Fruit fly (Drosophila melanogaster) whole organism, embryonic: Measurements from ENCODE around the gene CG15347.

ENCODE experiments used
- Aef1 ChIP-seq: fragments of 200-800 bp; sonication (Bioruptor generic); IDR thresholded peaks from 3 replicates; pipeline ENCODE4 v1.3.6; 2022; ENCODE audit warnings: missing biosample characterization, missing genetic modification characterization
- Atf-2 ChIP-seq: fragments of 200-800 bp; sonication (Bioruptor generic); optimal IDR thresholded peaks from 2 replicates; lab custom pipeline; 2016; ENCODE audit warnings: missing biosample characterization, missing genetic modification characterization
- CG10147 ChIP-seq: fragments of 200-800 bp; sonication (Bioruptor generic); optimal IDR thresholded peaks from 2 replicates; lab custom pipeline; 2019; ENCODE audit warnings: missing biosample characterization, mild to moderate bottlenecking, missing genetic modification characterization, moderate library complexity
- CG1024 ChIP-seq: fragments of 200-800 bp; sonication (Bioruptor generic); IDR thresholded peaks from 2 replicates; pipeline ENCODE4 v1.3.6; 2022; ENCODE audit warnings: missing biosample characterization, missing genetic modification characterization
- CG10366 ChIP-seq: fragments of 200-800 bp; sonication (Bioruptor generic); IDR thresholded peaks from 2 replicates; pipeline ENCODE4 v1.3.6; 2022; ENCODE audit warnings: missing biosample characterization, missing genetic modification characterization
- CG11398 ChIP-seq: fragments of 200-800 bp; sonication (Bioruptor generic); optimal IDR thresholded peaks from 2 replicates; lab custom pipeline; 2016; ENCODE audit warnings: missing biosample characterization, missing genetic modification characterization
- CG12744 ChIP-seq: fragments of 200-800 bp; sonication (Bioruptor generic); optimal IDR thresholded peaks from 2 replicates; lab custom pipeline; 2016; ENCODE audit warnings: missing biosample characterization, missing genetic modification characterization
- CG13123 ChIP-seq: fragments of 200-800 bp; sonication (Bioruptor generic); optimal IDR thresholded peaks from 2 replicates; lab custom pipeline; 2016; ENCODE audit warnings: missing biosample characterization, missing genetic modification characterization
- CG13287 ChIP-seq: fragments of 200-800 bp; sonication (Bioruptor generic); IDR thresholded peaks from 2 replicates; pipeline ENCODE4 v1.3.6; 2022; ENCODE audit warnings: missing biosample characterization, missing genetic modification characterization; ENCODE audit not compliant: partially characterized antibody
- CG13296 ChIP-seq: fragments of 200-800 bp; sonication (Bioruptor generic); optimal IDR thresholded peaks from 3 replicates; lab custom pipeline; 2018; ENCODE audit warnings: missing biosample characterization, mild to moderate bottlenecking, missing genetic modification characterization
- CG17912 ChIP-seq: fragments of 200-800 bp; sonication (Bioruptor generic); optimal IDR thresholded peaks from 2 replicates; lab custom pipeline; 2018; ENCODE audit warnings: missing biosample characterization, mild to moderate bottlenecking, missing genetic modification characterization
- CG33213 ChIP-seq: fragments of 200-800 bp; sonication (Bioruptor generic); optimal IDR thresholded peaks from 3 replicates; lab custom pipeline; 2016; ENCODE audit warnings: missing biosample characterization, missing genetic modification characterization
- CG4282 ChIP-seq: fragments of 200-800 bp; sonication (Bioruptor generic); optimal IDR thresholded peaks from 2 replicates; lab custom pipeline; 2016; ENCODE audit warnings: missing biosample characterization, missing genetic modification characterization
- CG6175 ChIP-seq: fragments of 200-800 bp; sonication (Bioruptor generic); IDR thresholded peaks from 3 replicates; pipeline ENCODE4 v1.3.6; 2022; ENCODE audit warnings: missing biosample characterization, missing genetic modification characterization
- CG6654 ChIP-seq: fragments of 200-800 bp; sonication (Bioruptor generic); optimal IDR thresholded peaks from 2 replicates; lab custom pipeline; 2017; ENCODE audit warnings: missing biosample characterization, mild to moderate bottlenecking, missing genetic modification characterization
- CG6791 ChIP-seq: fragments of 200-800 bp; sonication (Bioruptor generic); IDR thresholded peaks from 3 replicates; pipeline ENCODE4 v1.3.6; 2022; ENCODE audit warnings: missing biosample characterization, missing genetic modification characterization; ENCODE audit not compliant: partially characterized antibody
- CG6813 ChIP-seq: fragments of 200-800 bp; sonication (Bioruptor generic); optimal IDR thresholded peaks from 2 replicates; lab custom pipeline; 2017; ENCODE audit warnings: missing biosample characterization, missing genetic modification characterization, mild to moderate bottlenecking, moderate library complexity, missing genetic modification reagents
- CG7271 ChIP-seq: fragments of 200-800 bp; sonication (Bioruptor generic); optimal IDR thresholded peaks from 2 replicates; lab custom pipeline; 2018; ENCODE audit warnings: missing biosample characterization, mild to moderate bottlenecking, missing genetic modification characterization, moderate library complexity
- CG7928 ChIP-seq: fragments of 200-800 bp; sonication (Bioruptor generic); optimal IDR thresholded peaks from 2 replicates; lab custom pipeline; 2017; ENCODE audit warnings: missing biosample characterization, mild to moderate bottlenecking, missing genetic modification characterization
- CG9797 ChIP-seq: fragments of 200-800 bp; sonication (Bioruptor generic); optimal IDR thresholded peaks from 3 replicates; lab custom pipeline; 2018; ENCODE audit warnings: missing biosample characterization, mild to moderate bottlenecking, missing genetic modification characterization
- CG9817 ChIP-seq: fragments of 200-800 bp; sonication (Bioruptor generic); optimal IDR thresholded peaks from 2 replicates; lab custom pipeline; 2018; ENCODE audit warnings: missing biosample characterization, mild to moderate bottlenecking, missing genetic modification characterization, moderate library complexity
- Eip74EF ChIP-seq, 2 experiments: fragments of 200-800 bp in 1 of 2; fragments of >200 bp in 1 of 2; sonication (Bioruptor generic) in 1 of 2; optimal IDR thresholded peaks; 2 replicates each; lab custom pipeline; 2017 to 2019; ENCODE audit warnings: missing biosample characterization in 2 of 2, missing genetic modification characterization in 2 of 2, mild to moderate bottlenecking in 1 of 2, moderate library complexity in 1 of 2
- Ets65A ChIP-seq: fragments of 200-800 bp; sonication (Bioruptor generic); peaks from one replicate; lab custom pipeline; 2016; ENCODE audit warnings: missing biosample characterization, missing genetic modification characterization
- HLHmδ ChIP-seq: fragments of 200-800 bp; sonication (Bioruptor generic); optimal IDR thresholded peaks from 2 replicates; lab custom pipeline; 2018; ENCODE audit warnings: missing biosample characterization, mild to moderate bottlenecking, missing genetic modification characterization, moderate library complexity
- HmgZ ChIP-seq: fragments of 200-800 bp; sonication (Bioruptor generic); optimal IDR thresholded peaks from 2 replicates; lab custom pipeline; 2018; ENCODE audit warnings: missing biosample characterization, mild to moderate bottlenecking, missing genetic modification characterization
- Lim3 ChIP-seq: fragments of 200-800 bp; sonication (Bioruptor generic); IDR thresholded peaks from 2 replicates; pipeline ENCODE4 v1.3.6; 2022; ENCODE audit warnings: missing biosample characterization, missing genetic modification characterization
- MESR4 ChIP-seq: fragments of 200-800 bp; sonication (Bioruptor generic); optimal IDR thresholded peaks from 2 replicates; lab custom pipeline; 2018; ENCODE audit warnings: missing biosample characterization, mild to moderate bottlenecking, missing genetic modification characterization, moderate library complexity
- Mrtf ChIP-seq: fragments of 200-800 bp; sonication (Bioruptor generic); IDR thresholded peaks from 3 replicates; pipeline ENCODE4 v1.3.6; 2022; ENCODE audit warnings: missing biosample characterization, missing genetic modification characterization
- Ptx1 ChIP-seq: fragments of 200-800 bp; sonication (Bioruptor generic); IDR thresholded peaks from 2 replicates; pipeline ENCODE4 v1.3.6; 2022; ENCODE audit warnings: missing biosample characterization, missing genetic modification characterization
- btn ChIP-seq: fragments of 200-800 bp; sonication (Bioruptor generic); optimal IDR thresholded peaks from 2 replicates; lab custom pipeline; 2016; ENCODE audit warnings: missing biosample characterization, missing genetic modification characterization
- chn ChIP-seq: fragments of 200-800 bp; sonication (Bioruptor generic); optimal IDR thresholded peaks from 2 replicates; lab custom pipeline; 2016; ENCODE audit warnings: missing biosample characterization, missing genetic modification characterization
- cwo ChIP-seq: fragments of 200-800 bp; sonication (Bioruptor generic); optimal IDR thresholded peaks from 3 replicates; lab custom pipeline; 2017; ENCODE audit warnings: missing biosample characterization, missing genetic modification characterization, mild to moderate bottlenecking, moderate library complexity, missing genetic modification reagents
- dati ChIP-seq: fragments of 200-800 bp; sonication (Bioruptor generic); IDR thresholded peaks from 2 replicates; pipeline ENCODE4 v1.3.6; 2022; ENCODE audit warnings: missing biosample characterization, missing genetic modification characterization
- dimm ChIP-seq: fragments of 200-800 bp; sonication (Bioruptor generic); IDR thresholded peaks from 2 replicates; pipeline ENCODE4 v1.3.6; 2022; ENCODE audit warnings: missing biosample characterization, missing genetic modification characterization
- dpn ChIP-seq, 2 experiments: fragments of 200-800 bp; sonication (Bioruptor generic); optimal IDR thresholded peaks; 3 replicates each; lab custom pipeline; 2016; ENCODE audit warnings: missing biosample characterization in 2 of 2, missing genetic modification characterization in 2 of 2
- emc ChIP-seq: fragments of 200-800 bp; sonication (Bioruptor generic); optimal IDR thresholded peaks from 2 replicates; lab custom pipeline; 2016; ENCODE audit warnings: missing biosample characterization, missing genetic modification characterization
- fd96Cb ChIP-seq: fragments of 200-800 bp; sonication (Bioruptor generic); optimal IDR thresholded peaks from 2 replicates; lab custom pipeline; 2018; ENCODE audit warnings: missing biosample characterization, mild to moderate bottlenecking, missing genetic modification characterization, moderate library complexity
- her ChIP-seq: fragments of 200-800 bp; sonication (Bioruptor generic); optimal IDR thresholded peaks from 2 replicates; lab custom pipeline; 2016; ENCODE audit warnings: missing biosample characterization, missing genetic modification characterization
- ind ChIP-seq: fragments of 200-800 bp; sonication (Bioruptor generic); optimal IDR thresholded peaks from 3 replicates; lab custom pipeline; 2016; ENCODE audit warnings: missing biosample characterization, missing genetic modification characterization
- insv ChIP-seq, 2 experiments: fragments of 200-800 bp; sonication (Bioruptor generic); optimal IDR thresholded peaks; 3 replicates each; lab custom pipeline; 2016 to 2018; ENCODE audit warnings: missing biosample characterization in 2 of 2, missing genetic modification characterization in 2 of 2
- kah ChIP-seq: fragments of 200-800 bp; sonication (Bioruptor generic); optimal IDR thresholded peaks from 2 replicates; lab custom pipeline; 2018; ENCODE audit warnings: missing biosample characterization, mild to moderate bottlenecking, missing genetic modification characterization
- kay ChIP-seq: fragments of 200-800 bp; sonication (Bioruptor generic); optimal IDR thresholded peaks from 2 replicates; lab custom pipeline; 2016; ENCODE audit warnings: missing biosample characterization, missing genetic modification characterization
- lbe ChIP-seq: fragments of 200-800 bp; sonication (Bioruptor generic); optimal IDR thresholded peaks from 2 replicates; lab custom pipeline; 2016; ENCODE audit warnings: missing biosample characterization, mild to moderate bottlenecking, missing genetic modification characterization
- lmd ChIP-seq: fragments of 200-800 bp; sonication (Bioruptor generic); IDR thresholded peaks from 2 replicates; pipeline ENCODE4 v1.3.6; 2022; ENCODE audit warnings: missing biosample characterization, missing genetic modification characterization
- odd ChIP-seq: fragments of 200-800 bp; sonication (Bioruptor generic); optimal IDR thresholded peaks from 2 replicates; lab custom pipeline; 2017; ENCODE audit warnings: missing biosample characterization, mild to moderate bottlenecking, missing genetic modification characterization
- pan ChIP-seq, 4 experiments: fragments of >200 bp in 3 of 4; fragments of 200-800 bp in 1 of 4; sonication (Bioruptor generic) in 1 of 4; optimal IDR thresholded peaks in 3 of 4; IDR thresholded peaks in 1 of 4; 2 replicates each; pipeline versions ENCODE4 v1.3.6 to Lab custom; 2017 to 2022; ENCODE audit warnings: missing biosample characterization in 2 of 4, missing genetic modification characterization in 2 of 4, mixed read lengths in 1 of 4
- phol ChIP-seq: fragments of 200-800 bp; sonication (Bioruptor generic); optimal IDR thresholded peaks from 3 replicates; lab custom pipeline; 2018; ENCODE audit warnings: missing biosample characterization, mild to moderate bottlenecking, missing genetic modification characterization, moderate library complexity
- salm ChIP-seq: fragments of 200-800 bp; sonication (Bioruptor generic); optimal IDR thresholded peaks from 2 replicates; lab custom pipeline; 2018; ENCODE audit warnings: missing biosample characterization, mild to moderate bottlenecking, missing genetic modification characterization
- sim ChIP-seq: fragments of 200-800 bp; sonication (Bioruptor generic); IDR thresholded peaks from 2 replicates; pipeline ENCODE4 v1.3.6; 2022; ENCODE audit warnings: missing biosample characterization, missing genetic modification characterization
- toy ChIP-seq: fragments of 200-800 bp; sonication (Bioruptor generic); IDR thresholded peaks from 2 replicates; pipeline ENCODE4 v1.3.6; 2022; ENCODE audit warnings: missing biosample characterization, missing genetic modification characterization
- ttk ChIP-seq: fragments of 200-800 bp; sonication (Bioruptor generic); IDR thresholded peaks from 2 replicates; pipeline ENCODE4 v2.1.2; 2022; ENCODE audit warnings: missing biosample characterization, missing genetic modification characterization

CG15347 gene

DNA sequence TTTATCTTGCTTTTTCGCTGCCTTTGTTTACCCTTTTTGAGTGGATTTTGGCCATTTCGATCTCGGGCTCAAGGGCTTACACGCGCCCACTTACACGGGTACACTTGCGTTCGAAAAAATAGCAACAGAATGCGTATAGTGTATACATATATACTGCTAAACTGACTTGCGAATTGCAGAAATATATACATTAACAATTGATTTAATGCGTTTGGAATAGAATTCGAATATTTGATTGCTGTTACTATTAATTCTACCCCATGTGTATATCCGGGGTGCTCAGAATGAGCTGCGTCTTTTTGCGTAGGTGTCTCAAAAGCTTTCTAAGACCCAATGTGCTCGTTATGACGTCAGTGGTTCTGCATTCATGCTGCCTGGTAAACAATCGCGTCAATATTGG is 32.8 kb upstream of the CG15347 start (continued):
- peak; percentile 36 for TF ChIP-seq cwo (GFP tag; lab: Kevin White, UChicago)
- TF ChIP-seq ind (GFP tag; lab: Kevin White, UChicago): peak; percentile 43
- no peak for TF ChIP-seq dati (GFP tag; lab: Robert Waterston, UW)
- TF ChIP-seq CG6175 (GFP tag; lab: Robert Waterston, UW): no peak
- TF ChIP-seq lmd (GFP tag; lab: Robert Waterston, UW): peak; percentile 73
- TF ChIP-seq dpn (GFP tag; optimal IDR thresholded peaks at IDR 0.05; lab: Kevin White, UChicago): peak in 1 of 2 experiments; percentile 28
- TF ChIP-seq fd96Cb (tag; lab: Kevin White, UChicago): peak; percentile 24
- no peak for TF ChIP-seq CG7928 (GFP tag; lab: Kevin White, UChicago)
- TF ChIP-seq salm: no peak
- no peak for TF ChIP-seq CG13296 (GFP tag; lab: Kevin White, UChicago)
- peak; percentile 71 for TF ChIP-seq Ets65A
- TF ChIP-seq Atf-2 (GFP tag; lab: Kevin White, UChicago): no peak
- TF ChIP-seq CG10366 (GFP tag; lab: Robert Waterston, UW): peak; percentile 48
- no peak for TF ChIP-seq chn
- no peak for TF ChIP-seq CG13123 (GFP tag; lab: Kevin White, UChicago)
- no peak for TF ChIP-seq CG6813 (GFP tag; lab: Kevin White, UChicago)
- TF ChIP-seq HLHmδ (GFP tag; lab: Kevin White, UChicago): no peak
- TF ChIP-seq toy (GFP tag; lab: Robert Waterston, UW): no peak
- TF ChIP-seq CG17912: no peak
- no peak for TF ChIP-seq lbe (GFP tag; lab: Kevin White, UChicago)
- TF ChIP-seq CG7271 (tag; lab: Kevin White, UChicago): no peak
- no peak for TF ChIP-seq Aef1 (GFP tag; lab: Robert Waterston, UW)
- no peak for TF ChIP-seq CG4282
- peak; percentile 41 for TF ChIP-seq her (GFP tag; lab: Kevin White, UChicago)
- peak; percentile 38 for TF ChIP-seq CG9817 (tag; lab: Kevin White, UChicago)
- no peak for TF ChIP-seq Lim3 (GFP tag; lab: Robert Waterston, UW)
- no peak for TF ChIP-seq CG9797 (GFP tag; lab: Kevin White, UChicago)
- no peak for TF ChIP-seq CG10147 (GFP tag; lab: Kevin White, UChicago)
- TF ChIP-seq insv (GFP tag; optimal IDR thresholded peaks at IDR 0.05; lab: Kevin White, UChicago): no peak
- peak; percentile 36 for TF ChIP-seq HmgZ
- TF ChIP-seq sim (GFP tag; lab: Robert Waterston, UW): no peak
- no peak for TF ChIP-seq CG1024
- no peak for TF ChIP-seq phol (tag; lab: Kevin White, UChicago)
- peak in 1 of 2 experiments; percentile 62 for TF ChIP-seq Eip74EF (GFP tag; optimal IDR thresholded peaks at IDR 0.05; lab: Kevin White, UChicago)
- peak; percentile 43; the same call in 1 of the 2 replicates for TF ChIP-seq ttk (GFP tag; lab: Robert Waterston, UW)
- TF ChIP-seq dimm (GFP tag; lab: Robert Waterston, UW): no peak
- TF ChIP-seq btn (GFP tag; lab: Kevin White, UChicago): no peak
- no peak for TF ChIP-seq CG13287 (GFP tag; lab: Robert Waterston, UW)
- TF ChIP-seq Mrtf (GFP tag; lab: Robert Waterston, UW): 0 out of 3 replicates have a peak, but pooled peaks have one; percentile 43
- TF ChIP-seq CG33213: no peak
- TF ChIP-seq MESR4 (GFP tag; lab: Kevin White, UChicago): no peak
- no peak for TF ChIP-seq CG11398
- TF ChIP-seq CG6791 (GFP tag; lab: Robert Waterston, UW): no peak
- no peak for TF ChIP-seq CG12744 (GFP tag; lab: Kevin White, UChicago)
- TF ChIP-seq pan (optimal IDR thresholded peaks at IDR 0.05; lab: Kevin White, UChicago): no peak
- TF ChIP-seq pan (GFP tag; optimal IDR thresholded peaks at IDR 0.05 in 1 of 2, IDR thresholded peaks at IDR 0.05 in 1 of 2): peak in 1 of 2 experiments; percentile 41
- TF ChIP-seq Ptx1: peak; percentile 52
- no peak for TF ChIP-seq kay (GFP tag; lab: Kevin White, UChicago)
- no peak for TF ChIP-seq CG6654 (GFP tag; lab: Kevin White, UChicago)
- no peak for TF ChIP-seq kah
- TF ChIP-seq odd (GFP tag; lab: Kevin White, UChicago): no peak
- no peak for TF ChIP-seq emc (GFP tag; lab: Kevin White, UChicago)
